Worm (Caenorhabditis elegans) whole organism, late embryonic: ENCODE data around the gene F40G9.9.

Source experiments
- C08G9.2 ChIP-seq: sonication (generic microtip); optimal IDR thresholded peaks from 2 replicates; lab custom pipeline; 2016; ENCODE audit warnings: mild to moderate bottlenecking, missing genetic modification characterization, moderate library complexity, missing compliant biosample characterization
- C38D4.7 ChIP-seq: fragments of 200-800 bp; sonication (Bioruptor generic); optimal IDR thresholded peaks from 2 replicates; lab custom pipeline; 2018; ENCODE audit warnings: mild to moderate bottlenecking, missing genetic modification characterization, moderate library complexity, missing compliant biosample characterization
- F13H6.1 ChIP-seq: sonication (generic microtip); optimal IDR thresholded peaks from 2 replicates; lab custom pipeline; 2016; ENCODE audit warnings: missing genetic modification characterization, missing compliant biosample characterization
- K09A11.1 ChIP-seq: sonication (generic microtip); optimal IDR thresholded peaks from 2 replicates; lab custom pipeline; 2017; ENCODE audit warnings: antibody characterized with exemption, mild to moderate bottlenecking, missing genetic modification characterization, missing compliant biosample characterization; ENCODE audit not compliant: insufficient read depth
- ahr-1 ChIP-seq: sonication (generic microtip); optimal IDR thresholded peaks from 2 replicates; lab custom pipeline; 2016; ENCODE audit warnings: missing genetic modification characterization, missing compliant biosample characterization
- ama-1 ChIP-seq: fragments of 150-350 bp; optimal IDR thresholded peaks from 2 replicates; lab custom pipeline; 2014
- ceh-18 ChIP-seq: sonication (generic microtip); optimal IDR thresholded peaks from 2 replicates; lab custom pipeline; 2016; ENCODE audit warnings: missing genetic modification characterization, missing compliant biosample characterization
- ceh-19 ChIP-seq: fragments of 200-800 bp; sonication (Bioruptor generic); optimal IDR thresholded peaks from 2 replicates; lab custom pipeline; 2018; ENCODE audit warnings: mild to moderate bottlenecking, missing genetic modification characterization, missing compliant biosample characterization
- ceh-2 ChIP-seq: sonication (generic microtip); optimal IDR thresholded peaks from 2 replicates; lab custom pipeline; 2016; ENCODE audit warnings: missing genotype, missing genetic modification characterization, missing compliant biosample characterization
- ceh-22 ChIP-seq: sonication (generic microtip); optimal IDR thresholded peaks from 2 replicates; lab custom pipeline; 2017; ENCODE audit warnings: missing biosample characterization, missing genetic modification characterization
- ceh-30 ChIP-seq: fragments of 150-350 bp; optimal IDR thresholded peaks from 2 replicates; lab custom pipeline; 2014; ENCODE audit warnings: missing biosample characterization, missing genetic modification characterization
- ceh-9 ChIP-seq: sonication (generic microtip); optimal IDR thresholded peaks from 2 replicates; lab custom pipeline; 2016; ENCODE audit warnings: mild to moderate bottlenecking, missing genetic modification characterization, inconsistent platforms, missing compliant biosample characterization
- che-1 ChIP-seq: sonication (generic microtip); optimal IDR thresholded peaks from 2 replicates; lab custom pipeline; 2016; ENCODE audit warnings: mild to moderate bottlenecking, missing genetic modification characterization, missing compliant biosample characterization
- dmd-4 ChIP-seq: sonication (generic microtip); optimal IDR thresholded peaks from 2 replicates; lab custom pipeline; 2016; ENCODE audit warnings: borderline replicate concordance, missing genetic modification characterization, missing compliant biosample characterization
- dve-1 ChIP-seq: sonication (generic microtip); optimal IDR thresholded peaks from 2 replicates; lab custom pipeline; 2017; ENCODE audit warnings: antibody characterized with exemption, mild to moderate bottlenecking, missing genetic modification characterization, missing compliant biosample characterization
- ets-4 ChIP-seq: sonication (generic microtip); optimal IDR thresholded peaks from 2 replicates; lab custom pipeline; 2016; ENCODE audit warnings: missing genetic modification characterization, missing compliant biosample characterization
- fax-1 ChIP-seq: sonication (generic microtip); optimal IDR thresholded peaks from 2 replicates; lab custom pipeline; 2016; ENCODE audit warnings: missing genotype, missing genetic modification characterization, missing compliant biosample characterization
- fkh-10 ChIP-seq: fragments of 150-350 bp; optimal IDR thresholded peaks from 2 replicates; lab custom pipeline; 2014; ENCODE audit warnings: missing biosample characterization, missing genetic modification reagents, missing genetic modification characterization
- hlh-13 ChIP-seq: fragments of 200-800 bp; sonication (Bioruptor generic); optimal IDR thresholded peaks from 2 replicates; lab custom pipeline; 2018; ENCODE audit warnings: mild to moderate bottlenecking, missing genetic modification characterization, missing compliant biosample characterization
- hlh-30 ChIP-seq: sonication (generic microtip); optimal IDR thresholded peaks from 2 replicates; lab custom pipeline; 2017; ENCODE audit warnings: antibody characterized with exemption, missing genetic modification characterization, missing compliant biosample characterization; ENCODE audit not compliant: insufficient read depth
- hlh-6 ChIP-seq: sonication (generic microtip); optimal IDR thresholded peaks from 2 replicates; lab custom pipeline; 2016; ENCODE audit warnings: missing genotype, missing genetic modification characterization, missing compliant biosample characterization
- hlh-8 ChIP-seq: sonication (generic microtip); optimal IDR thresholded peaks from 2 replicates; lab custom pipeline; 2016; ENCODE audit warnings: missing genotype, missing genetic modification characterization, missing compliant biosample characterization
- lim-6 ChIP-seq: sonication (generic microtip); optimal IDR thresholded peaks from 2 replicates; lab custom pipeline; 2016; ENCODE audit warnings: missing genetic modification characterization, missing compliant biosample characterization
- madf-2 ChIP-seq: sonication (generic microtip); optimal IDR thresholded peaks from 2 replicates; lab custom pipeline; 2017; ENCODE audit warnings: missing genetic modification characterization, missing compliant biosample characterization
- mec-3 ChIP-seq: sonication (generic microtip); optimal IDR thresholded peaks from 2 replicates; lab custom pipeline; 2016; ENCODE audit warnings: borderline replicate concordance, missing genetic modification characterization, missing compliant biosample characterization
- nfya-1 ChIP-seq: sonication (generic microtip); optimal IDR thresholded peaks from 2 replicates; lab custom pipeline; 2017; ENCODE audit warnings: missing genetic modification characterization, mild to moderate bottlenecking, missing compliant biosample characterization, antibody characterized with exemption, moderate library complexity
- pag-3 ChIP-seq: sonication (generic microtip); optimal IDR thresholded peaks from 2 replicates; lab custom pipeline; 2016; ENCODE audit warnings: missing compliant biosample characterization, missing genetic modification characterization, borderline replicate concordance
- pat-9 ChIP-seq: fragments of 200-800 bp; sonication (Bioruptor generic); optimal IDR thresholded peaks from 2 replicates; lab custom pipeline; 2018; ENCODE audit warnings: mild to moderate bottlenecking, missing genetic modification characterization, moderate library complexity, missing compliant biosample characterization
- pha-2 ChIP-seq: sonication (generic microtip); optimal IDR thresholded peaks from 2 replicates; lab custom pipeline; 2017; ENCODE audit warnings: mild to moderate bottlenecking, missing genetic modification characterization, missing compliant biosample characterization
- pha-4 ChIP-seq: fragments of 150-350 bp; optimal IDR thresholded peaks from 2 replicates; lab custom pipeline; 2018; ENCODE audit warnings: missing biosample characterization, missing genetic modification reagents, missing genetic modification characterization
- pros-1 ChIP-seq: fragments of 150-350 bp; optimal IDR thresholded peaks from 2 replicates; lab custom pipeline; 2014; ENCODE audit warnings: missing biosample characterization, missing genetic modification reagents, missing genetic modification characterization
- ref-2 ChIP-seq: sonication (generic microtip); optimal IDR thresholded peaks from 2 replicates; lab custom pipeline; 2016; ENCODE audit warnings: missing genetic modification characterization, missing compliant biosample characterization
- sox-4 ChIP-seq: sonication (generic microtip); optimal IDR thresholded peaks from 2 replicates; lab custom pipeline; 2017; ENCODE audit warnings: mild to moderate bottlenecking, missing genetic modification characterization, inconsistent platforms, missing compliant biosample characterization
- tbx-7 ChIP-seq: sonication (generic microtip); optimal IDR thresholded peaks from 2 replicates; lab custom pipeline; 2016; ENCODE audit warnings: missing genotype, missing genetic modification characterization, missing compliant biosample characterization
- ttx-3 ChIP-seq: sonication (generic microtip); optimal IDR thresholded peaks from 2 replicates; lab custom pipeline; 2016; ENCODE audit warnings: missing genetic modification reagents, missing genetic modification characterization, missing compliant biosample characterization
- unc-3 ChIP-seq, 2 experiments: fragments of 200-800 bp in 1 of 2; sonication (Bioruptor generic) in 1 of 2; sonication (generic microtip) in 1 of 2; conservative IDR thresholded peaks in 1 of 2; optimal IDR thresholded peaks in 1 of 2; 2 replicates each; pipeline versions ENCODE4 v1.3.6 to Lab custom; 2016 to 2022; ENCODE audit warnings: missing compliant biosample characterization in 2 of 2, missing genetic modification characterization in 2 of 2, missing genetic modification reagents in 1 of 2
- unc-42 ChIP-seq: sonication (generic microtip); optimal IDR thresholded peaks from 2 replicates; lab custom pipeline; 2016; ENCODE audit warnings: missing genotype, missing genetic modification characterization, missing compliant biosample characterization
- unc-86 ChIP-seq: sonication (generic microtip); optimal IDR thresholded peaks from 2 replicates; lab custom pipeline; 2016; ENCODE audit warnings: missing genetic modification characterization, missing compliant biosample characterization
- zip-5 ChIP-seq: sonication (generic microtip); optimal IDR thresholded peaks from 2 replicates; lab custom pipeline; 2016; ENCODE audit warnings: missing genetic modification characterization, missing compliant biosample characterization
- ztf-16 ChIP-seq: sonication (generic microtip); optimal IDR thresholded peaks from 2 replicates; lab custom pipeline; 2017; ENCODE audit warnings: missing genetic modification characterization, missing compliant biosample characterization

F40G9.9 gene

DNA sequence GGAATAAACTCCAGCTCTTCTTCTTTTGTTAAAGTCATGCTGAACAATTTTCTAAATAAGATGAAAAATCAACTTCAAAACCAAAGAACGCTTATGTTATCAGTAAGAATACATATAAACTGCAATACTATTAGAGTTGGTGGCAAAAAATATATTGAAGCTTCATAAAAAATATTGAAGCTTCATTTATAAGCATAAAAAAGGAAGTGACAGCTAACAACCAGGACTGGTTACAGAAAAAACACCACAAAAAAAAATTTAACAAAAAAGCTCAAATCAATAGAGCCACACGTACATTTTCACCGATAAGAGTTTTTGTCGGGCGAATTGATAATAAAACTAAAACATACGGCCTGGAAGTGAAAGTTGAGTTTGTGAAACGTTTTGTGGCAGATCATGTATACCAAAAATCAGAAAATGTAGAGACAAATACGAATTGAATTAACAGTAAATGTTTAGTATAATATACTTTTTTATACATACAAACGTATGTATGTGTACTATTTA is 23.9 kb downstream of the F40G9.9 start, which contains the start of gene sqst-5:
TSS of gene sqst-5 (minus strand) at position 51 of the 507 bp plus-strand sequence.
- TF ChIP-seq zip-5 (tag; lab: Kevin White, UChicago) (no peak), unc-3 (GFP tag; conservative IDR thresholded peaks at IDR 0.05; lab: Robert Waterston, UW) (no peak), unc-3 (tag; optimal IDR thresholded peaks at IDR 0.05; lab: Kevin White, UChicago) (no peak), lim-6 (no peak), ttx-3 (tag; lab: Kevin White, UChicago) (no peak), hlh-6 (tag; lab: Kevin White, UChicago) (no peak), mec-3 (tag; lab: Kevin White, UChicago) (no peak)

DNA sequence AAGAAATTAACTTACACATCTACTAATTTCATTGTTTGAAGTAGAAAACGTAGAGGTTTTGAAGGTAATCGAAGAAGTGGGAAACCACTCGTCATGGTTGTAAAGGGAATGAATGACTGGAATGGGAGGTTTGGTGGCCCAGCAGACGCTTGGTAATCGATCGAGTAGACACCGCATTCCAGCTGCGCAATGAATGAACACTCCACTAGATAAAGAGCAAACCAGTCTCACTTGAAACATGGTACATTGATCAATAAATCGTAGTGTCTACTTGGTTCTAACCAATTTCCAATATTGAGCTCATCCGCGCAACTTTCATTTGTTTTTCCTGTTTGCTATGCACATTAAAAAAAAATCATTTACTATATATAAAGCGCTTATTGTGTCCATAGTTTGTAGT is 25.1 kb downstream of the F40G9.9 start, which contains the start of gene fbxb-84:
TSS of gene fbxb-84 (minus strand) at position 101 of the 400 bp plus-strand sequence.
- TF ChIP-seq ama-1 (lab: Kevin White, UChicago), result no peak
- TF ChIP-seq unc-42, result no peak
- TF ChIP-seq ceh-2 (tag; lab: Kevin White, UChicago), result no peak
- TF ChIP-seq fkh-10 (GFP tag; lab: Kevin White, UChicago), result no peak
- no peak for TF ChIP-seq hlh-13 (GFP tag; lab: Kevin White, UChicago)
- TF ChIP-seq pha-2 (tag; lab: Kevin White, UChicago), result no peak
- TF ChIP-seq ttx-3 (tag; lab: Kevin White, UChicago), result no peak
- TF ChIP-seq sox-4 (tag; lab: Kevin White, UChicago), result no peak
- TF ChIP-seq fax-1 (tag; lab: Kevin White, UChicago), result no peak
- TF ChIP-seq dmd-4 (tag; lab: Kevin White, UChicago), result no peak
- no peak for TF ChIP-seq ceh-19 (GFP tag; lab: Kevin White, UChicago)
- TF ChIP-seq F13H6.1 (tag; lab: Kevin White, UChicago), result no peak
- no peak for TF ChIP-seq ztf-16
- TF ChIP-seq ahr-1 (tag; lab: Kevin White, UChicago), result no peak
- no peak for TF ChIP-seq tbx-7 (tag; lab: Kevin White, UChicago)
- no peak for TF ChIP-seq ets-4 (tag; lab: Kevin White, UChicago)
- TF ChIP-seq pat-9 (tag; lab: Kevin White, UChicago), result no peak
- no peak for TF ChIP-seq zip-5 (tag; lab: Kevin White, UChicago)
- TF ChIP-seq K09A11.1 (tag; lab: Kevin White, UChicago), result no peak
- TF ChIP-seq ceh-22 (tag; lab: Kevin White, UChicago), result no peak

DNA sequence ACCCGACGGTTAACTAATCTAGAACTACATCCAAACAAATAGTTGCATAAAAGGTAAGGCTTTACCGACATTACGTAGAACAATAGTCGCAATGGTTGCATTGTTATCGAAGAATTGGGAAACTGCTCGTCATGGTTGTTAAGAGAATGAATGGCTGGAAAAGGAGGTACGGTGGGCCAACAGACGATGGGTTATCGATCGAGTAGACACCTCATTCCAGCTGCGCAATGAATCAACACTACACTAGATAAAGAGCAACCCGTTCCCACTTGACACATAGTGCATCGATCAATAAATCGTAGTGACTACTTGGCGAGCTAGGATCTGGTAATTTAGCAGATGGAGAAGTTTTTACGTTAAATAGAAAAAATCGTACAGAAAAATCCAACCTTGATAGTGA is 26.4 kb downstream of the F40G9.9 start, which contains the start of the genes T17A3.12 and fbxb-83:
TSS of gene T17A3.12 (minus strand) at position 101 of the 400 bp plus-strand sequence.
TSS of gene fbxb-83 (minus strand) at position 134 of the 400 bp plus-strand sequence.
- no peak for TF ChIP-seq ref-2 (tag; lab: Kevin White, UChicago)
- TF ChIP-seq zip-5 (tag; lab: Kevin White, UChicago), result no peak
- TF ChIP-seq mec-3 (tag; lab: Kevin White, UChicago), result no peak
- TF ChIP-seq pag-3 (tag; lab: Kevin White, UChicago), result no peak
- no peak for TF ChIP-seq nfya-1 (tag; lab: Kevin White, UChicago)
- TF ChIP-seq ceh-2 (tag; lab: Kevin White, UChicago), result no peak
- no peak for TF ChIP-seq madf-2 (tag; lab: Kevin White, UChicago)
- TF ChIP-seq pros-1 (tag; lab: Kevin White, UChicago), result no peak

DNA sequence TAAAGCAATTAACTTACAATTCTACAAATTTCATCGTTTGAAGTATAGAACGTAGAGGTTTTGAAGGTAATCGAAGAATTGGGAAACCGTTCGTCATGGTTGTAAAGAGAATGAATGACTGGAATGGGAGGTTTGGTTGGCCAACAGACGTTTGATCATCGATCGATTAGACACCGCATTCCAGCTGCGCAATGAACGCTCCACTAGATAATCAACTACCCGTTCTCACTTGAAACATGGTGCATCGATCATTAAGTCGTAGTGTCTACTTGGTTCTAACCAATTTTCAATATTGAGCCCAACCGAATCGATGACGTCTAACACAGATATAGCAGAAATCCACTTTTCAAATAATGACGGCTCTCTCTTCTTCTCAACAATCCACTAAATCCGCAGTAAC is 28.4 kb downstream of the F40G9.9 start, which contains the start of gene fbxb-82:
TSS of gene fbxb-82 (minus strand) at position 101 of the 400 bp plus-strand sequence.
- no peak for TF ChIP-seq ceh-18
- no peak for TF ChIP-seq hlh-30 (tag; lab: Kevin White, UChicago)
- no peak for TF ChIP-seq ama-1 (lab: Kevin White, UChicago)
- TF ChIP-seq C08G9.2 (tag; lab: Kevin White, UChicago), result no peak
- no peak for TF ChIP-seq dve-1
- TF ChIP-seq unc-86 (tag; lab: Kevin White, UChicago), result no peak
- no peak for TF ChIP-seq dmd-4 (tag; lab: Kevin White, UChicago)
- no peak for TF ChIP-seq che-1
- no peak for TF ChIP-seq C38D4.7
- no peak for TF ChIP-seq hlh-8 (tag; lab: Kevin White, UChicago)
- no peak for TF ChIP-seq K09A11.1 (tag; lab: Kevin White, UChicago)
- TF ChIP-seq ceh-30 (tag; lab: Kevin White, UChicago), result no peak
- TF ChIP-seq pha-4 (tag; lab: Kevin White, UChicago), result no peak
- no peak for TF ChIP-seq ceh-9 (tag; lab: Kevin White, UChicago)
- no peak for TF ChIP-seq ref-2 (tag; lab: Kevin White, UChicago)
